Fruit fly (Drosophila melanogaster) whole organism, pupa: ENCODE data around the gene CG3552.

Source experiments
- CG10348 ChIP-seq: fragments of 200-800 bp; sonication (Bioruptor generic); IDR thresholded peaks from 2 replicates; pipeline ENCODE4 v1.3.6; 2022; ENCODE audit warnings: missing biosample characterization, missing genetic modification characterization
- CG14655 ChIP-seq: fragments of 200-800 bp; sonication (Bioruptor generic); optimal IDR thresholded peaks from 3 replicates; lab custom pipeline; 2017; ENCODE audit warnings: mild to moderate bottlenecking, missing biosample characterization, missing genetic modification reagents, missing genetic modification characterization
- CG17806 ChIP-seq: fragments of 200-800 bp; sonication (Bioruptor generic); optimal IDR thresholded peaks from 2 replicates; lab custom pipeline; 2018; ENCODE audit warnings: missing biosample characterization, mild to moderate bottlenecking, missing genetic modification characterization, moderate library complexity
- CG32121 ChIP-seq: fragments of 200-800 bp; sonication (Bioruptor generic); IDR thresholded peaks from 2 replicates; pipeline ENCODE4 v1.3.6; 2022; ENCODE audit warnings: missing biosample characterization, missing genetic modification characterization
- CG4496 ChIP-seq: fragments of 200-800 bp; sonication (Bioruptor generic); IDR thresholded peaks from 3 replicates; pipeline ENCODE4 v1.3.6; 2022; ENCODE audit warnings: missing biosample characterization, missing genetic modification characterization
- CG8159 ChIP-seq: fragments of 200-800 bp; sonication (Bioruptor generic); optimal IDR thresholded peaks from 3 replicates; lab custom pipeline; 2018; ENCODE audit warnings: missing biosample characterization, mild to moderate bottlenecking, missing genetic modification characterization, moderate library complexity
- CG8301 ChIP-seq: fragments of 200-800 bp; sonication (Bioruptor generic); optimal IDR thresholded peaks from 2 replicates; lab custom pipeline; 2018; ENCODE audit warnings: missing biosample characterization, mild to moderate bottlenecking, missing genetic modification characterization
- CG9948 ChIP-seq: fragments of 200-800 bp; sonication (Bioruptor generic); optimal IDR thresholded peaks from 2 replicates; lab custom pipeline; 2018; ENCODE audit warnings: missing biosample characterization, mild to moderate bottlenecking, missing genetic modification characterization, moderate library complexity
- EcR ChIP-seq: fragments of 200-800 bp; sonication (Bioruptor generic); optimal IDR thresholded peaks from 3 replicates; lab custom pipeline; 2019; ENCODE audit warnings: missing biosample characterization, missing genetic modification characterization, mild to moderate bottlenecking, moderate library complexity, missing genetic modification reagents
- Ets98B ChIP-seq: fragments of 200-800 bp; sonication (Bioruptor generic); IDR thresholded peaks from 2 replicates; pipeline ENCODE4 v1.3.6; 2022; ENCODE audit warnings: missing biosample characterization, missing genetic modification characterization
- Pif1A ChIP-seq: fragments of 200-800 bp; sonication (Bioruptor generic); optimal IDR thresholded peaks from 3 replicates; lab custom pipeline; 2016; ENCODE audit warnings: missing biosample characterization, missing genetic modification characterization
- Snoo ChIP-seq: fragments of 200-800 bp; sonication (Bioruptor generic); optimal IDR thresholded peaks from 3 replicates; lab custom pipeline; 2017; ENCODE audit warnings: missing biosample characterization, mild to moderate bottlenecking, missing genetic modification characterization, inconsistent platforms
- fd96Ca ChIP-seq: fragments of 200-800 bp; sonication (Bioruptor generic); IDR thresholded peaks from 3 replicates; pipeline ENCODE4 v1.3.6; 2022; ENCODE audit warnings: missing biosample characterization, missing genetic modification characterization
- rn ChIP-seq: fragments of 200-800 bp; sonication (Bioruptor generic); IDR thresholded peaks from 2 replicates; pipeline ENCODE4 v1.3.6; 2022; ENCODE audit warnings: missing biosample characterization, missing genetic modification characterization

DNA sequence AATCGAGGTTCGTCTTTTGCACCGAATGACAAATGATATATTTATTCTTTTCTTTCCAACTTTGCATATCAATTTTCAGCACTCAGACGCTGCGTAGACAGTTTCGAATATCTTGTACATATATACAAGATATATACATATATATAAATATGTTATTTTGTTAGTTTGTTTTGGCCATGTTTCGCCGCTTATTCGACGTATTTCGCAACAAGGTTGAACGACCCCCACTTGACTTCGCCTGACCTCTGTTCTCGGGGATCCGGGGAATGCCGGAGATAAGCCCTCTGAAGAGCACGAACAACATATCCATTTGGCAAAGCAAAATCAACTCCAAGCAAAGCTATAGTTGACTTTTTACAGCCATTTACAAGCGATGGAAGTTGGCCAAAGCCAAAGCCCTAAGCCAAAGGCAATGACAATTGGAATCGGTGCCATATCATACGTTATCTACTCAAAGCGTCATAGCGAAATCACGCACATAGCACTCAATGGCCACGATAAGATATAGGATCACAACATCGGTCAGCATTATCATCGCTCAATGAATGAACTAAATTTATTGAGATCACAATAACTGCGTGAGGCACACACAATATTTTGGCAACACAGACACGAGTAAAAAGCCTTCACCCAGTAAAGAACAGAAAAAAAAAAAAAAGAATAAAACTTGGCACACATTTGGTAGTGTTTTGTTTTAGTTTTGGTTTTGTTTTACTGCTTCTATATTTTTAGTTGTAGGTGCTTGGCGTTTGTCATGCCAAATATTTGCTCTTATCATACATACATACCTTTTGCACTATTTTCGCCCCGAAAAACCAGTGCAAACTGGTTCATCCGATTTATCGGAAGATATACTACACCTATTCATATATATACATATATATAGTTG, 44.0 kb downstream of the CG3552 start:
- TF ChIP-seq CG14655 (GFP tag; lab: Kevin White, UChicago) (no peak), CG4496 (GFP tag; lab: Robert Waterston, UW) (no peak), EcR (GFP tag; lab: Kevin White, UChicago) (peak; percentile 74), CG32121 (GFP tag; lab: Robert Waterston, UW) (no peak), rn (GFP tag; lab: Robert Waterston, UW) (no peak), CG10348 (GFP tag; lab: Robert Waterston, UW) (no peak), Snoo (tag; lab: Kevin White, UChicago) (no peak), CG9948 (tag; lab: Kevin White, UChicago) (no peak), CG8301 (no peak), Pif1A (no peak), CG17806 (tag; lab: Kevin White, UChicago) (no peak), Ets98B (no peak), fd96Ca (no peak), CG8159 (tag; lab: Kevin White, UChicago) (no peak)
